Worm (Caenorhabditis elegans) whole organism, L4 larva: Measurements from ENCODE around the gene C47D12.5.

Experiments used
- D1046.2 ChIP-seq: fragments of 200-800 bp; sonication (Bioruptor generic); IDR thresholded peaks from 2 replicates; pipeline ENCODE4 v1.3.6; 2022; ENCODE audit warnings: missing genetic modification characterization, missing compliant biosample characterization
- R02D3.7 ChIP-seq: fragments of 150-350 bp; sonication (generic microtip); optimal IDR thresholded peaks from 3 replicates; lab custom pipeline; 2014; ENCODE audit warnings: missing biosample characterization, missing genetic modification characterization
- ZK337.2 ChIP-seq: fragments of 200-800 bp; sonication (Bioruptor generic); IDR thresholded peaks from 2 replicates; pipeline ENCODE4 v1.3.6; 2022; ENCODE audit warnings: missing genetic modification reagents, missing genetic modification characterization, missing compliant biosample characterization
- aha-1 ChIP-seq: fragments of 150-350 bp; peaks from one replicate; lab custom pipeline; 2014; ENCODE audit warnings: missing biosample characterization, missing genetic modification characterization
- aly-2 ChIP-seq: sonication (generic microtip); optimal IDR thresholded peaks from 2 replicates; lab custom pipeline; 2018; ENCODE audit warnings: missing biosample characterization, missing genetic modification characterization
- attf-4 ChIP-seq: sonication (generic microtip); optimal IDR thresholded peaks from 3 replicates; lab custom pipeline; 2017; ENCODE audit warnings: missing biosample characterization, missing genetic modification characterization
- ceh-20 ChIP-seq: fragments of 200-800 bp; sonication (Bioruptor generic); IDR thresholded peaks from 2 replicates; pipeline ENCODE4 v1.3.6; 2022; ENCODE audit warnings: missing genetic modification reagents, missing genetic modification characterization, missing compliant biosample characterization
- ceh-28 ChIP-seq: fragments of 150-350 bp; optimal IDR thresholded peaks from 2 replicates; lab custom pipeline; 2014; ENCODE audit warnings: missing biosample characterization, missing genetic modification reagents, missing genetic modification characterization
- ceh-32 ChIP-seq: sonication (generic microtip); optimal IDR thresholded peaks from 2 replicates; lab custom pipeline; 2016; ENCODE audit warnings: mild to moderate bottlenecking, missing genetic modification characterization, missing compliant biosample characterization; ENCODE audit not compliant: poor library complexity
- ceh-62 ChIP-seq: sonication (generic microtip); optimal IDR thresholded peaks from 2 replicates; lab custom pipeline; 2017; ENCODE audit warnings: missing biosample characterization, missing genetic modification characterization
- ceh-82 ChIP-seq: sonication (generic microtip); optimal IDR thresholded peaks from 2 replicates; lab custom pipeline; 2017; ENCODE audit warnings: missing biosample characterization, missing genetic modification characterization
- daf-12 ChIP-seq: fragments of 150-350 bp; optimal IDR thresholded peaks from 2 replicates; lab custom pipeline; 2014; ENCODE audit warnings: missing biosample characterization, missing genetic modification reagents, missing genetic modification characterization
- daf-16 ChIP-seq, 3 experiments: sonication (generic microtip); optimal IDR thresholded peaks; 2 replicates each; lab custom pipeline; 2016 to 2017; ENCODE audit warnings: missing genetic modification characterization in 3 of 3, missing genetic modification reagents in 3 of 3, mild to moderate bottlenecking in 2 of 3, missing compliant biosample characterization in 2 of 3, missing biosample characterization in 1 of 3, moderate library complexity in 1 of 3
- dmd-6 ChIP-seq: fragments of 200-800 bp; sonication (Bioruptor generic); IDR thresholded peaks from 2 replicates; pipeline ENCODE4 v1.3.6; 2022; ENCODE audit warnings: missing genetic modification reagents, missing genetic modification characterization, missing compliant biosample characterization
- dmd-8 ChIP-seq: fragments of 200-800 bp; sonication (Bioruptor generic); IDR thresholded peaks from 2 replicates; pipeline ENCODE4 v1.3.6; 2022; ENCODE audit warnings: missing genetic modification characterization, missing compliant biosample characterization
- dpl-1 ChIP-seq: fragments of 150-350 bp; optimal IDR thresholded peaks from 2 replicates; lab custom pipeline; 2014; ENCODE audit warnings: missing biosample characterization, missing genetic modification reagents, missing genetic modification characterization
- duxl-1 ChIP-seq: sonication (generic microtip); optimal IDR thresholded peaks from 2 replicates; lab custom pipeline; 2016; ENCODE audit warnings: mild to moderate bottlenecking, missing genetic modification characterization, moderate library complexity, missing compliant biosample characterization; ENCODE audit not compliant: poor library complexity
- egl-27 ChIP-seq: sonication (generic microtip); optimal IDR thresholded peaks from 3 replicates; lab custom pipeline; 2017; ENCODE audit warnings: missing biosample characterization, missing genetic modification reagents, missing genetic modification characterization
- fkh-10 ChIP-seq: fragments of 150-350 bp; optimal IDR thresholded peaks from 2 replicates; lab custom pipeline; 2014; ENCODE audit warnings: missing biosample characterization, missing genetic modification reagents, missing genetic modification characterization
- fos-1 ChIP-seq: fragments of 150-350 bp; optimal IDR thresholded peaks from 2 replicates; lab custom pipeline; 2014; ENCODE audit warnings: missing biosample characterization, missing genetic modification characterization
- hif-1 ChIP-seq, 2 experiments: sonication (generic microtip); optimal IDR thresholded peaks; 2 replicates each; lab custom pipeline; 2016 to 2017; ENCODE audit warnings: missing compliant biosample characterization in 2 of 2, missing genetic modification characterization in 2 of 2, missing genetic modification reagents in 2 of 2, missing genotype in 2 of 2, mild to moderate bottlenecking in 1 of 2
- hlh-30 ChIP-seq: sonication (generic microtip); optimal IDR thresholded peaks from 2 replicates; lab custom pipeline; 2017; ENCODE audit warnings: antibody characterized with exemption, mild to moderate bottlenecking, missing genetic modification characterization, missing compliant biosample characterization; ENCODE audit not compliant: insufficient read depth
- hmg-1.1 ChIP-seq: fragments of 200-800 bp; sonication (Bioruptor generic); IDR thresholded peaks from 2 replicates; pipeline ENCODE4 v1.3.6; 2022; ENCODE audit warnings: missing genetic modification reagents, missing genetic modification characterization, missing compliant biosample characterization
- jun-1 ChIP-seq: fragments of 150-350 bp; optimal IDR thresholded peaks from 2 replicates; lab custom pipeline; 2014; ENCODE audit warnings: missing biosample characterization, missing genetic modification reagents, missing genetic modification characterization
- lin-1 ChIP-seq: fragments of 200-800 bp; sonication (Bioruptor generic); IDR thresholded peaks from 2 replicates; pipeline ENCODE4 v1.3.6; 2022; ENCODE audit warnings: missing genetic modification reagents, missing genetic modification characterization, missing compliant biosample characterization
- lin-15B ChIP-seq: fragments of 150-350 bp; sonication (generic microtip); optimal IDR thresholded peaks from 3 replicates; lab custom pipeline; 2014; ENCODE audit warnings: missing biosample characterization, missing genetic modification characterization
- lin-38 ChIP-seq: fragments of 200-800 bp; sonication (Bioruptor generic); IDR thresholded peaks from 2 replicates; pipeline ENCODE4 v1.3.6; 2022; ENCODE audit warnings: missing genetic modification reagents, missing genetic modification characterization, missing compliant biosample characterization
- lir-3 ChIP-seq: sonication (generic microtip); optimal IDR thresholded peaks from 2 replicates; lab custom pipeline; 2016; ENCODE audit warnings: mild to moderate bottlenecking, missing genetic modification characterization, missing compliant biosample characterization
- mes-2 ChIP-seq: sonication (generic microtip); optimal IDR thresholded peaks from 2 replicates; lab custom pipeline; 2016; ENCODE audit warnings: missing genotype, mild to moderate bottlenecking, missing genetic modification characterization, missing compliant biosample characterization; ENCODE audit not compliant: poor library complexity, severe bottlenecking
- mxl-2 ChIP-seq: fragments of 200-800 bp; sonication (Bioruptor generic); conservative IDR thresholded peaks from 2 replicates; pipeline ENCODE4 v1.3.6; 2022; ENCODE audit warnings: missing genetic modification reagents, missing genetic modification characterization, missing compliant biosample characterization
- nhr-10 ChIP-seq: fragments of 150-350 bp; optimal IDR thresholded peaks from 2 replicates; lab custom pipeline; 2014; ENCODE audit warnings: missing biosample characterization, missing genetic modification characterization
- nhr-102 ChIP-seq: sonication (generic microtip); optimal IDR thresholded peaks from 2 replicates; lab custom pipeline; 2016; ENCODE audit warnings: mild to moderate bottlenecking, missing genetic modification characterization, moderate library complexity, missing compliant biosample characterization
- nhr-25 ChIP-seq: sonication (generic microtip); optimal IDR thresholded peaks from 2 replicates; lab custom pipeline; 2017; ENCODE audit warnings: missing genetic modification characterization, mild to moderate bottlenecking, missing compliant biosample characterization, antibody characterized with exemption, moderate library complexity, borderline replicate concordance; ENCODE audit not compliant: insufficient read depth
- nhr-41 ChIP-seq: fragments of 200-800 bp; sonication (Bioruptor generic); IDR thresholded peaks from 2 replicates; pipeline ENCODE4 v1.3.6; 2022; ENCODE audit warnings: missing genetic modification reagents, missing genetic modification characterization, missing compliant biosample characterization
- nhr-48 ChIP-seq: sonication (generic microtip); optimal IDR thresholded peaks from 2 replicates; lab custom pipeline; 2016; ENCODE audit warnings: mild to moderate bottlenecking, missing genetic modification characterization, missing compliant biosample characterization
- nhr-6 ChIP-seq: fragments of 150-350 bp; optimal IDR thresholded peaks from 2 replicates; lab custom pipeline; 2014; ENCODE audit warnings: missing biosample characterization, missing genetic modification characterization
- nhr-77 ChIP-seq: fragments of 150-350 bp; optimal IDR thresholded peaks from 2 replicates; lab custom pipeline; 2014; ENCODE audit warnings: missing biosample characterization, missing genetic modification characterization
- pha-4 ChIP-seq, 2 experiments: fragments of 150-350 bp in 1 of 2; fragments of 200-800 bp in 1 of 2; sonication (Bioruptor generic) in 1 of 2; IDR thresholded peaks in 1 of 2; optimal IDR thresholded peaks in 1 of 2; 2 replicates each; pipeline versions ENCODE4 v1.3.6 to Lab custom; 2014 to 2022; ENCODE audit warnings: missing genetic modification characterization in 2 of 2, missing genetic modification reagents in 2 of 2, missing biosample characterization in 1 of 2, missing compliant biosample characterization in 1 of 2
- pqm-1 ChIP-seq: sonication (generic microtip); optimal IDR thresholded peaks from 2 replicates; lab custom pipeline; 2017; ENCODE audit warnings: missing biosample characterization, missing genetic modification characterization
- sdz-12 ChIP-seq: fragments of 200-800 bp; sonication (Bioruptor generic); optimal IDR thresholded peaks from 2 replicates; lab custom pipeline; 2018; ENCODE audit warnings: mild to moderate bottlenecking, missing genetic modification characterization, missing compliant biosample characterization
- set-16 ChIP-seq: fragments of 200-800 bp; sonication (Bioruptor generic); IDR thresholded peaks from 2 replicates; pipeline ENCODE4 v1.3.6; 2022; ENCODE audit warnings: missing genetic modification reagents, missing genetic modification characterization, missing compliant biosample characterization
- snpc-4 ChIP-seq: fragments of 150-350 bp; optimal IDR thresholded peaks from 2 replicates; lab custom pipeline; 2014; ENCODE audit warnings: missing biosample characterization, missing genetic modification characterization
- spr-1 ChIP-seq: sonication (generic microtip); optimal IDR thresholded peaks from 2 replicates; lab custom pipeline; 2016; ENCODE audit warnings: mild to moderate bottlenecking, missing genetic modification characterization, missing compliant biosample characterization
- spr-3 ChIP-seq: fragments of 200-800 bp; sonication (Bioruptor generic); optimal IDR thresholded peaks from 2 replicates; lab custom pipeline; 2018; ENCODE audit warnings: mild to moderate bottlenecking, missing genetic modification characterization, missing compliant biosample characterization
- tag-97 ChIP-seq: fragments of 200-800 bp; sonication (Bioruptor generic); IDR thresholded peaks from 2 replicates; pipeline ENCODE4 v1.3.6; 2022; ENCODE audit warnings: missing genetic modification characterization, missing compliant biosample characterization
- tra-1 ChIP-seq: fragments of 200-800 bp; sonication (Bioruptor generic); IDR thresholded peaks from 2 replicates; pipeline ENCODE4 v1.3.6; 2022; ENCODE audit warnings: missing genetic modification reagents, missing genetic modification characterization, missing compliant biosample characterization
- unc-130 ChIP-seq: sonication (generic microtip); optimal IDR thresholded peaks from 2 replicates; lab custom pipeline; 2016; ENCODE audit warnings: missing genetic modification reagents, missing genetic modification characterization, missing compliant biosample characterization
- vab-7 ChIP-seq: fragments of 200-800 bp; sonication (Bioruptor generic); IDR thresholded peaks from 2 replicates; pipeline ENCODE4 v1.3.6; 2022; ENCODE audit warnings: missing genetic modification reagents, missing genetic modification characterization, missing compliant biosample characterization
- zip-2 ChIP-seq: fragments of 150-350 bp; optimal IDR thresholded peaks from 2 replicates; lab custom pipeline; 2014; ENCODE audit warnings: missing biosample characterization, missing genetic modification characterization

Gene C47D12.5

DNA sequence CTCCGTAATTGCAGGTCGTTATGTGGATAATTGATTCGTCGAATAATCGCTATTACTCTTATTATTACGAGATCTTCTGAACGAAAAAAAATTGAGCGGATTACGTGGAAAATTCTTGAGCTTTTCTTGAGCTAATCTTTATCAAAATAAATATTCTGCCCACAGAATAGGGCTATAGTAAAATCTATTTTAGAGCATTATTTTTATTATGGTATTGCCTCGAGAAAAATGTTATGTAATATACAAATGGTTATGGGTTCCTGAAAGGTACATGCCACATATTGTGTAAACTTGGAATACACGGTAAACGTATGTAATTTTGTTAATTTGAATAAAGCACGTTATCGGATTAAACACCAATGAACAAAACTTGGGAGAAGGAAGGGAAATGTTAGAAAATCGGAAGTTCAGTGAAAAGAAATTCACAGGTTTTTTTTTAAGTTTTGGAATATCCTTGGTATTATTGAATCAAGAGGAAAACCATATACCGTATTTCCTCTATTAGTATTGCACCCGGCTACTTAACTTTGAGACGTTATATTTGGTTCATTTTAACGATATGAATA is 47.8 kb downstream of the C47D12.5 start (continued):
- no peak for TF ChIP-seq nhr-6 (tag; lab: Kevin White, UChicago)

- TF ChIP-seq dpl-1 (GFP tag; lab: Kevin White, UChicago) (no peak), R02D3.7 (tag; lab: Kevin White, UChicago) (no peak), daf-16 (GFP tag; optimal IDR thresholded peaks at IDR 0.05; lab: Kevin White, UChicago) (no peak), daf-16 (tag; optimal IDR thresholded peaks at IDR 0.05; lab: Kevin White, UChicago) (peak; percentile 41), ceh-62 (no peak), nhr-48 (no peak), dmd-8 (GFP tag; lab: Robert Waterston, UW) (no peak), lin-38 (GFP tag; lab: Robert Waterston, UW) (no peak), pha-4 (GFP tag; IDR thresholded peaks at IDR 0.05; lab: Robert Waterston, UW) (no peak), pha-4 (tag; optimal IDR thresholded peaks at IDR 0.05; lab: Kevin White, UChicago) (no peak), spr-1 (no peak), attf-4 (tag; lab: Kevin White, UChicago) (no peak), jun-1 (no peak), snpc-4 (tag; lab: Kevin White, UChicago) (no peak), ceh-28 (tag; lab: Kevin White, UChicago) (no peak), ceh-82 (tag; lab: Kevin White, UChicago) (no peak), tra-1 (GFP tag; lab: Robert Waterston, UW) (no peak), unc-130 (GFP tag; lab: Kevin White, UChicago) (no peak), sdz-12 (no peak), ZK337.2 (GFP tag; lab: Robert Waterston, UW) (no peak), nhr-41 (no peak), ceh-20 (GFP tag; lab: Robert Waterston, UW) (no peak), mes-2 (tag; lab: Kevin White, UChicago) (peak; percentile 24), nhr-102 (tag; lab: Kevin White, UChicago) (no peak), nhr-77 (tag; lab: Kevin White, UChicago) (no peak), lir-3 (tag; lab: Kevin White, UChicago) (no peak), D1046.2 (GFP tag; lab: Robert Waterston, UW) (no peak), fkh-10 (GFP tag; lab: Kevin White, UChicago) (no peak), vab-7 (no peak), ceh-32 (tag; lab: Kevin White, UChicago) (no peak), mxl-2 (GFP tag; lab: Robert Waterston, UW) (no peak), spr-3 (GFP tag; lab: Kevin White, UChicago) (no peak), aly-2 (tag; lab: Kevin White, UChicago) (no peak), daf-12 (no peak), zip-2 (tag; lab: Kevin White, UChicago) (no peak), egl-27 (no peak), dmd-6 (GFP tag; lab: Robert Waterston, UW) (no peak), lin-1 (GFP tag; lab: Robert Waterston, UW) (no peak), nhr-10 (tag; lab: Kevin White, UChicago) (no peak), pqm-1 (tag; lab: Kevin White, UChicago) (no peak), fos-1 (tag; lab: Kevin White, UChicago) (no peak), set-16 (GFP tag; lab: Robert Waterston, UW) (no peak), duxl-1 (no peak), aha-1 (tag; lab: Kevin White, UChicago) (no peak), nhr-25 (tag; lab: Kevin White, UChicago) (no peak), lin-15B (tag; lab: Kevin White, UChicago) (no peak), hmg-1.1 (no peak), hlh-30 (tag; lab: Kevin White, UChicago) (no peak), tag-97 (GFP tag; lab: Robert Waterston, UW) (no peak), hif-1 (tag; optimal IDR thresholded peaks at IDR 0.05; lab: Kevin White, UChicago) (peak in 1 of 2 experiments; percentile 3)
These were observed 48.5 kb downstream of the C47D12.5 start for ce11 chrII:11636617-11637016.
